Worm (Caenorhabditis elegans) whole organism, young adult: ENCODE measurements around the gene T05A12.3.

ENCODE experiments used
- B0019.2 ChIP-seq: fragments of 200-800 bp; sonication (Bioruptor generic); conservative IDR thresholded peaks from 2 replicates; pipeline ENCODE4 v1.3.6; 2022; ENCODE audit warnings: missing genetic modification reagents, missing genetic modification characterization, missing compliant biosample characterization
- B0261.1 ChIP-seq: sonication (generic microtip); optimal IDR thresholded peaks from 2 replicates; lab custom pipeline; 2016; ENCODE audit warnings: mild to moderate bottlenecking, missing genetic modification characterization, moderate library complexity, missing compliant biosample characterization
- B0336.3 ChIP-seq: fragments of 200-800 bp; sonication (Bioruptor generic); IDR thresholded peaks from 2 replicates; pipeline ENCODE4 v1.3.6; 2022; ENCODE audit warnings: missing genetic modification characterization, missing compliant biosample characterization
- C06A6.2 ChIP-seq: fragments of 200-800 bp; sonication (Bioruptor generic); conservative IDR thresholded peaks from 2 replicates; pipeline ENCODE4 v1.3.6; 2022; ENCODE audit warnings: missing genetic modification characterization, missing compliant biosample characterization
- C17E4.6 ChIP-seq: fragments of 200-800 bp; sonication (Bioruptor generic); IDR thresholded peaks from 2 replicates; pipeline ENCODE4 v1.3.6; 2022; ENCODE audit warnings: missing genetic modification reagents, missing genetic modification characterization, missing compliant biosample characterization
- D2030.7 ChIP-seq: fragments of 200-800 bp; sonication (Bioruptor generic); IDR thresholded peaks from 2 replicates; pipeline ENCODE4 v1.3.6; 2022; ENCODE audit warnings: missing genetic modification reagents, missing genetic modification characterization, missing compliant biosample characterization
- F33H1.4 ChIP-seq: fragments of 200-800 bp; sonication (Bioruptor generic); IDR thresholded peaks from 2 replicates; pipeline ENCODE4 v1.3.6; 2022; ENCODE audit warnings: missing genetic modification reagents, missing genetic modification characterization, missing compliant biosample characterization
- F37B4.10 ChIP-seq: fragments of 200-800 bp; sonication (Bioruptor generic); IDR thresholded peaks from 2 replicates; pipeline ENCODE4 v1.3.6; 2022; ENCODE audit warnings: missing genetic modification characterization, missing compliant biosample characterization
- Y53F4B.3 ChIP-seq: fragments of 200-800 bp; sonication (Bioruptor generic); IDR thresholded peaks from 2 replicates; pipeline ENCODE4 v1.3.6; 2022; ENCODE audit warnings: missing genetic modification reagents, missing genetic modification characterization, missing compliant biosample characterization
- Y53G8AR.9 ChIP-seq: fragments of 200-800 bp; sonication (Bioruptor generic); conservative IDR thresholded peaks from 2 replicates; pipeline ENCODE4 v1.3.6; 2022; ENCODE audit warnings: missing genetic modification reagents, missing genetic modification characterization, missing compliant biosample characterization
- Y67H2A.10 ChIP-seq: fragments of 200-800 bp; sonication (Bioruptor generic); conservative IDR thresholded peaks from 2 replicates; pipeline ENCODE4 v1.3.6; 2022; ENCODE audit warnings: missing genetic modification reagents, missing genetic modification characterization, missing compliant biosample characterization
- Y79H2A.3 ChIP-seq: fragments of 200-800 bp; sonication (Bioruptor generic); conservative IDR thresholded peaks from 2 replicates; pipeline ENCODE4 v1.3.6; 2022; ENCODE audit warnings: missing genetic modification reagents, missing genetic modification characterization, missing compliant biosample characterization
- ZK185.1 ChIP-seq: sonication (generic microtip); optimal IDR thresholded peaks from 2 replicates; lab custom pipeline; 2016; ENCODE audit warnings: mild to moderate bottlenecking, missing genetic modification characterization, missing compliant biosample characterization; ENCODE audit not compliant: poor library complexity, severe bottlenecking
- akir-1 ChIP-seq: fragments of 200-800 bp; sonication (Bioruptor generic); optimal IDR thresholded peaks from 2 replicates; lab custom pipeline; 2018; ENCODE audit warnings: mild to moderate bottlenecking, missing genetic modification characterization, moderate library complexity, missing compliant biosample characterization
- aptf-2 ChIP-seq: fragments of 200-800 bp; sonication (Bioruptor generic); conservative IDR thresholded peaks from 2 replicates; pipeline ENCODE4 v1.3.6; 2022; ENCODE audit warnings: missing genetic modification reagents, missing genetic modification characterization, missing compliant biosample characterization
- bed-2 ChIP-seq: fragments of 200-800 bp; sonication (Bioruptor generic); IDR thresholded peaks from 2 replicates; pipeline ENCODE4 v1.3.6; 2022; ENCODE audit warnings: missing genetic modification reagents, missing genetic modification characterization, missing compliant biosample characterization
- ceh-40 ChIP-seq: fragments of 200-800 bp; sonication (Bioruptor generic); IDR thresholded peaks from 2 replicates; pipeline ENCODE4 v1.3.6; 2022; ENCODE audit warnings: missing genetic modification characterization, missing compliant biosample characterization
- ceh-58 ChIP-seq: fragments of 200-800 bp; sonication (Bioruptor generic); IDR thresholded peaks from 2 replicates; pipeline ENCODE4 v1.3.6; 2022; ENCODE audit warnings: missing genetic modification characterization, missing compliant biosample characterization
- ceh-91 ChIP-seq: fragments of 200-800 bp; sonication (Bioruptor generic); IDR thresholded peaks from 2 replicates; pipeline ENCODE4 v1.3.6; 2022; ENCODE audit warnings: missing genetic modification reagents, missing genetic modification characterization, missing compliant biosample characterization
- egl-18 ChIP-seq: fragments of 200-800 bp; sonication (Bioruptor generic); IDR thresholded peaks from 2 replicates; pipeline ENCODE4 v1.3.6; 2022; ENCODE audit warnings: missing genetic modification reagents, missing genetic modification characterization, missing compliant biosample characterization
- hlh-12 ChIP-seq: sonication (generic microtip); optimal IDR thresholded peaks from 2 replicates; lab custom pipeline; 2016; ENCODE audit warnings: missing genetic modification characterization, missing compliant biosample characterization
- hrde-1 ChIP-seq: sonication (generic microtip); optimal IDR thresholded peaks from 2 replicates; lab custom pipeline; 2016; ENCODE audit warnings: missing genetic modification characterization, mild to moderate bottlenecking, missing compliant biosample characterization, moderate library complexity, missing genotype, missing genetic modification reagents, borderline replicate concordance
- let-526 ChIP-seq: fragments of 200-800 bp; sonication (Bioruptor generic); IDR thresholded peaks from 2 replicates; pipeline ENCODE4 v1.3.6; 2022; ENCODE audit warnings: missing genetic modification reagents, missing genetic modification characterization, missing compliant biosample characterization
- let-607 ChIP-seq, 2 experiments: fragments of 200-800 bp in 1 of 2; sonication (Bioruptor generic) in 1 of 2; sonication (generic microtip) in 1 of 2; optimal IDR thresholded peaks; 2 replicates each; lab custom pipeline; 2016 to 2018; ENCODE audit warnings: mild to moderate bottlenecking in 2 of 2, missing compliant biosample characterization in 2 of 2, missing genetic modification characterization in 2 of 2, moderate library complexity in 2 of 2, missing genotype in 1 of 2
- lin-35 ChIP-seq, 3 experiments: fragments of 150-350 bp in 2 of 3; sonication (generic microtip) in 1 of 3; optimal IDR thresholded peaks; 2 replicates each; lab custom pipeline; 2014 to 2018; ENCODE audit warnings: missing biosample characterization in 3 of 3, missing genetic modification characterization in 3 of 3, missing genetic modification reagents in 3 of 3
- lsl-1 ChIP-seq: fragments of 200-800 bp; sonication (Bioruptor generic); optimal IDR thresholded peaks from 2 replicates; lab custom pipeline; 2018; ENCODE audit warnings: mild to moderate bottlenecking, missing genetic modification characterization, moderate library complexity, missing compliant biosample characterization
- lsy-27 ChIP-seq: sonication (generic microtip); optimal IDR thresholded peaks from 2 replicates; lab custom pipeline; 2017; ENCODE audit warnings: missing genetic modification characterization, mild to moderate bottlenecking, missing compliant biosample characterization, antibody characterized with exemption, missing genotype, borderline replicate concordance; ENCODE audit not compliant: insufficient read depth
- madf-10 ChIP-seq: sonication (generic microtip); optimal IDR thresholded peaks from 2 replicates; lab custom pipeline; 2016; ENCODE audit warnings: mild to moderate bottlenecking, missing genetic modification characterization, missing compliant biosample characterization
- mel-28 ChIP-seq: sonication (generic microtip); optimal IDR thresholded peaks from 2 replicates; lab custom pipeline; 2016; ENCODE audit warnings: borderline replicate concordance, mild to moderate bottlenecking, missing genetic modification characterization, missing compliant biosample characterization
- nfya-1 ChIP-seq: sonication (generic microtip); optimal IDR thresholded peaks from 2 replicates; lab custom pipeline; 2017; ENCODE audit warnings: antibody characterized with exemption, missing compliant biosample characterization, missing genetic modification characterization, borderline replicate concordance; ENCODE audit not compliant: insufficient read depth
- pbrm-1 ChIP-seq: fragments of 200-800 bp; sonication (Bioruptor generic); IDR thresholded peaks from 2 replicates; pipeline ENCODE4 v1.3.6; 2022; ENCODE audit warnings: missing genetic modification reagents, missing genetic modification characterization, missing compliant biosample characterization
- pha-4 ChIP-seq: fragments of 150-350 bp; sonication (generic microtip); optimal IDR thresholded peaks from 2 replicates; lab custom pipeline; 2014; ENCODE audit warnings: missing biosample characterization, missing genetic modification reagents, missing genetic modification characterization
- rpc-1 ChIP-seq, 2 experiments: fragments of 150-350 bp in 1 of 2; sonication (generic microtip) in 1 of 2; optimal IDR thresholded peaks; 2 replicates each; lab custom pipeline; 2014 to 2018; ENCODE audit warnings: missing biosample characterization in 1 of 2, missing genetic modification characterization in 1 of 2, missing genetic modification reagents in 1 of 2, missing genotype in 1 of 2
- somi-1 ChIP-seq: fragments of 200-800 bp; sonication (Bioruptor generic); optimal IDR thresholded peaks from 2 replicates; lab custom pipeline; 2018; ENCODE audit warnings: mild to moderate bottlenecking, missing genetic modification characterization, missing compliant biosample characterization
- sptf-2 ChIP-seq: fragments of 200-800 bp; sonication (Bioruptor generic); optimal IDR thresholded peaks from 2 replicates; lab custom pipeline; 2018; ENCODE audit warnings: mild to moderate bottlenecking, missing genetic modification characterization, missing compliant biosample characterization
- tbp1 ChIP-seq: fragments of 200-800 bp; sonication (Bioruptor generic); optimal IDR thresholded peaks from 2 replicates; lab custom pipeline; 2018; ENCODE audit warnings: mild to moderate bottlenecking, missing genetic modification characterization, missing compliant biosample characterization
- tbx-9 ChIP-seq: sonication (generic microtip); optimal IDR thresholded peaks from 2 replicates; lab custom pipeline; 2016; ENCODE audit warnings: borderline replicate concordance, missing genetic modification characterization, inconsistent platforms, missing compliant biosample characterization
- tlf-1 ChIP-seq: fragments of 200-800 bp; sonication (Bioruptor generic); optimal IDR thresholded peaks from 2 replicates; lab custom pipeline; 2018; ENCODE audit warnings: mild to moderate bottlenecking, missing genetic modification characterization, missing compliant biosample characterization
- zfh-2 ChIP-seq: fragments of 200-800 bp; sonication (Bioruptor generic); conservative IDR thresholded peaks from 2 replicates; pipeline ENCODE4 v1.3.6; 2022; ENCODE audit warnings: missing genetic modification reagents, missing genetic modification characterization, missing compliant biosample characterization
- zim-3 ChIP-seq: sonication (generic microtip); optimal IDR thresholded peaks from 2 replicates; lab custom pipeline; 2017; ENCODE audit warnings: mild to moderate bottlenecking, missing genetic modification characterization, moderate library complexity, missing compliant biosample characterization
- ztf-25 ChIP-seq: fragments of 200-800 bp; sonication (Bioruptor generic); IDR thresholded peaks from 2 replicates; pipeline ENCODE4 v1.3.6; 2022; ENCODE audit warnings: missing genetic modification reagents, missing genetic modification characterization, missing compliant biosample characterization
- ztf-28 ChIP-seq: fragments of 200-800 bp; sonication (Bioruptor generic); IDR thresholded peaks from 2 replicates; pipeline ENCODE4 v1.3.6; 2022; ENCODE audit warnings: missing genetic modification reagents, missing genetic modification characterization, missing compliant biosample characterization

T05A12.3 gene

DNA sequence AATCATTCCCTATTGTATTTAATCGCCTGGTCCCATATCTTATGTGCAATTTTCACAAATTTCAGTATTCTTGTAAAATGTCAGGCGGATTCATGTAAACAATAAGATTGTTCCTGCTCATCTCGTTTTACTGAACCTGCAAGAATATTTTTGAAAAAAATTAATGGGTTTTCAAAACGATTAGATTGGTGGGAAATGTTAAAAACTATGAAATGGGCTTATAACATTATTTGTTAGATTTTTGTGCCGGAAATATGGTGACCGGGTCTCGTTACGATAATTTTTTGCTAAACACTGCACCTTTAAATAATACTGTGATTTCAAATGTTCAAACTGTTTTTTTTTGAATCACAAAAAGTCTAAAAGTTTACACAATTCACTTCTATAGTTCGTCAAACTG is 18.0 kb upstream of the T05A12.3 start (continued):
- TF ChIP-seq ZK185.1 (tag; lab: Kevin White, UChicago), result no peak
- no peak for TF ChIP-seq ceh-40
- 0 out of 2 replicates have a peak, but pooled peaks have one; percentile 56 for TF ChIP-seq ceh-58 (GFP tag; lab: Robert Waterston, UW)
- TF ChIP-seq ztf-28, result no peak
- no peak for TF ChIP-seq lin-35 (GFP tag; optimal IDR thresholded peaks at IDR 0.05; lab: Kevin White, UChicago)
- TF ChIP-seq Y53G8AR.9 (GFP tag; lab: Robert Waterston, UW), result 0 out of 2 replicates have a peak, but pooled peaks have one; percentile 62
- TF ChIP-seq let-526 (GFP tag; lab: Robert Waterston, UW), result no peak
- no peak for TF ChIP-seq hlh-12 (tag; lab: Kevin White, UChicago)
- no peak for TF ChIP-seq tbx-9 (tag; lab: Kevin White, UChicago)
- no peak for TF ChIP-seq egl-18 (GFP tag; lab: Robert Waterston, UW)
- TF ChIP-seq somi-1 (GFP tag; lab: Kevin White, UChicago), result no peak
- TF ChIP-seq nfya-1 (tag; lab: Kevin White, UChicago), result no peak
- no peak for TF ChIP-seq tlf-1
- no peak for TF ChIP-seq madf-10 (tag; lab: Kevin White, UChicago)
- TF ChIP-seq mel-28 (tag; lab: Kevin White, UChicago), result no peak
- peak; percentile 41 for TF ChIP-seq F33H1.4 (GFP tag; lab: Robert Waterston, UW)
- TF ChIP-seq zim-3 (tag; lab: Kevin White, UChicago), result no peak
- peak; percentile 71 for TF ChIP-seq hrde-1
- peak; percentile 43; the same call in 1 of the 2 replicates for TF ChIP-seq B0019.2 (GFP tag; lab: Robert Waterston, UW)
- TF ChIP-seq pha-4, result no peak
- no peak for TF ChIP-seq akir-1 (GFP tag; lab: Kevin White, UChicago)
- TF ChIP-seq sptf-2 (GFP tag; lab: Kevin White, UChicago), result no peak
- TF ChIP-seq Y79H2A.3 (GFP tag; lab: Robert Waterston, UW), result peak; percentile 77
- no peak for TF ChIP-seq Y67H2A.10 (GFP tag; lab: Robert Waterston, UW)
- no peak for TF ChIP-seq aptf-2 (GFP tag; lab: Robert Waterston, UW)
- TF ChIP-seq lsy-27 (tag; lab: Kevin White, UChicago), result no peak
- TF ChIP-seq zfh-2 (GFP tag; lab: Robert Waterston, UW), result no peak
- TF ChIP-seq pbrm-1, result 0 out of 2 replicates have a peak, but pooled peaks have one; percentile 25
- TF ChIP-seq C17E4.6 (GFP tag; lab: Robert Waterston, UW), result 0 out of 2 replicates have a peak, but pooled peaks have one; percentile 33
- no peak for TF ChIP-seq B0261.1 (tag; lab: Kevin White, UChicago)
- TF ChIP-seq B0336.3 (GFP tag; lab: Robert Waterston, UW), result no peak
- no peak for TF ChIP-seq ztf-25 (GFP tag; lab: Robert Waterston, UW)
- TF ChIP-seq bed-2, result no peak
- TF ChIP-seq rpc-1 (optimal IDR thresholded peaks at IDR 0.05; lab: Kevin White, UChicago), result no peak
- TF ChIP-seq rpc-1 (tag; optimal IDR thresholded peaks at IDR 0.05; lab: Kevin White, UChicago), result no peak
- no peak for TF ChIP-seq F37B4.10 (GFP tag; lab: Robert Waterston, UW)
- no peak for TF ChIP-seq let-607 (tag; optimal IDR thresholded peaks at IDR 0.05; lab: Kevin White, UChicago)
- peak; percentile 46 for TF ChIP-seq D2030.7 (GFP tag; lab: Robert Waterston, UW)
- peak; percentile 13 for TF ChIP-seq tbp1 (GFP tag; lab: Kevin White, UChicago)
- no peak for TF ChIP-seq C06A6.2 (GFP tag; lab: Robert Waterston, UW)
- TF ChIP-seq Y53F4B.3 (GFP tag; lab: Robert Waterston, UW), result 0 out of 2 replicates have a peak, but pooled peaks have one; percentile 39
- peak; percentile 30 for TF ChIP-seq lsl-1 (GFP tag; lab: Kevin White, UChicago)
- TF ChIP-seq ceh-91 (GFP tag; lab: Robert Waterston, UW), result no peak
